Worm (Caenorhabditis elegans) whole organism, L2 larva: ENCODE measurements around the gene Y46G5A.15.

Source experiments
- ceh-16 ChIP-seq: fragments of 150-350 bp; optimal IDR thresholded peaks from 2 replicates; lab custom pipeline; 2014; ENCODE audit warnings: missing biosample characterization, missing genetic modification characterization
- unc-62 ChIP-seq: fragments of 150-350 bp; optimal IDR thresholded peaks from 2 replicates; lab custom pipeline; 2014; ENCODE audit warnings: missing biosample characterization, missing genetic modification reagents, missing genetic modification characterization
- ztf-11 ChIP-seq: sonication (generic microtip); optimal IDR thresholded peaks from 2 replicates; lab custom pipeline; 2017; ENCODE audit warnings: missing biosample characterization, missing genetic modification characterization

ce11 chrII:12805765-12806384 is 20.7 kb upstream of the Y46G5A.15 start:
- TF ChIP-seq ceh-16 (tag; lab: Kevin White, UChicago) (no peak), ztf-11 (tag; lab: Kevin White, UChicago) (no peak), unc-62 (GFP tag; lab: Kevin White, UChicago) (no peak)
